Fruit fly (Drosophila melanogaster) whole organism, wandering third instar larva: Measurements from ENCODE around the gene HP6.

Experiments used
- Abd-B ChIP-seq: fragments of >200 bp; optimal IDR thresholded peaks from 2 replicates; lab custom pipeline; 2017; ENCODE audit warnings: missing biosample characterization, missing genetic modification characterization
- CG32264 ChIP-seq: fragments of 200-800 bp; sonication (Bioruptor generic); optimal IDR thresholded peaks from 2 replicates; lab custom pipeline; 2016; ENCODE audit warnings: missing biosample characterization, missing genetic modification characterization
- CrebA ChIP-seq: fragments of 200-800 bp; sonication (Bioruptor generic); optimal IDR thresholded peaks from 2 replicates; lab custom pipeline; 2016; ENCODE audit warnings: missing biosample characterization, mild to moderate bottlenecking, missing genetic modification characterization, borderline replicate concordance
- Dif ChIP-seq: fragments of 200-275, 200-300 bp; sonication (Bioruptor generic); optimal IDR thresholded peaks from 2 replicates; lab custom pipeline; 2018; ENCODE audit warnings: missing biosample characterization, missing genetic modification characterization; ENCODE audit not compliant: partially characterized antibody
- GATAd ChIP-seq: sonication (Bioruptor generic); optimal IDR thresholded peaks from 2 replicates; lab custom pipeline; 2016; ENCODE audit warnings: missing biosample characterization, missing genetic modification characterization
- Hr78 ChIP-seq: fragments of >200 bp; optimal IDR thresholded peaks from 2 replicates; lab custom pipeline; 2017; ENCODE audit warnings: missing biosample characterization, missing genetic modification characterization
- Hr83 ChIP-seq: fragments of 200-300 bp; sonication (Bioruptor generic); optimal IDR thresholded peaks from 2 replicates; lab custom pipeline; 2016; ENCODE audit warnings: missing biosample characterization, mild to moderate bottlenecking, missing genetic modification characterization, moderate library complexity; ENCODE audit not compliant: poor library complexity, severe bottlenecking
- Jra ChIP-seq: sonication (Bioruptor generic); optimal IDR thresholded peaks from 2 replicates; lab custom pipeline; 2016; ENCODE audit warnings: missing biosample characterization, missing genetic modification characterization
- Mio ChIP-seq: sonication (Bioruptor generic); optimal IDR thresholded peaks from 2 replicates; lab custom pipeline; 2016; ENCODE audit warnings: missing biosample characterization, missing genetic modification characterization
- Myc ChIP-seq: fragments of >200 bp; optimal IDR thresholded peaks from 2 replicates; lab custom pipeline; 2017
- N ChIP-seq: fragments of >200 bp; optimal IDR thresholded peaks from 2 replicates; lab custom pipeline; 2018; ENCODE audit warnings: missing biosample characterization, missing external identifiers, missing genetic modification characterization
- OdsH ChIP-seq: fragments of 200-800 bp; sonication (Bioruptor generic); optimal IDR thresholded peaks from 2 replicates; lab custom pipeline; 2016; ENCODE audit warnings: missing biosample characterization, mild to moderate bottlenecking, missing genetic modification characterization
- Rel ChIP-seq, 2 experiments: fragments of 200-800 bp; sonication (Bioruptor generic) in 1 of 2; optimal IDR thresholded peaks; 2 replicates in 1 of 2; 3 replicates in 1 of 2; lab custom pipeline; 2016 to 2019; ENCODE audit warnings: mild to moderate bottlenecking in 2 of 2, missing biosample characterization in 2 of 2, missing genetic modification characterization in 2 of 2, moderate library complexity in 1 of 2
- Sp1 ChIP-seq: fragments of 200-800 bp; sonication (Bioruptor generic); optimal IDR thresholded peaks from 3 replicates; lab custom pipeline; 2019; ENCODE audit warnings: missing biosample characterization, mild to moderate bottlenecking, missing genetic modification characterization, moderate library complexity
- Vsx2 ChIP-seq: fragments of 200-300, 225-300 bp; sonication (Bioruptor generic); optimal IDR thresholded peaks from 2 replicates; lab custom pipeline; 2018; ENCODE audit warnings: missing biosample characterization, missing genetic modification characterization; ENCODE audit not compliant: partially characterized antibody
- br ChIP-seq: fragments of 200-800 bp; sonication (Bioruptor generic); optimal IDR thresholded peaks from 2 replicates; lab custom pipeline; 2016; ENCODE audit warnings: missing biosample characterization, missing genetic modification characterization
- brk ChIP-seq: fragments of 200-800 bp; sonication (Bioruptor generic); optimal IDR thresholded peaks from 2 replicates; lab custom pipeline; 2016; ENCODE audit warnings: missing biosample characterization, mild to moderate bottlenecking, missing genetic modification characterization
- dl ChIP-seq, 2 experiments: fragments of 175-275, 200-275 bp in 1 of 2; fragments of 200-275 bp in 1 of 2; sonication (Bioruptor generic); optimal IDR thresholded peaks; lab custom pipeline; 2018; ENCODE audit warnings: mild to moderate bottlenecking in 2 of 2, missing biosample characterization in 2 of 2, missing genetic modification characterization in 2 of 2, moderate library complexity in 2 of 2; ENCODE audit not compliant: partially characterized antibody in 2 of 2, insufficient read depth in 1 of 2
- dmrt93B ChIP-seq: fragments of 200-800 bp; sonication (Bioruptor generic); optimal IDR thresholded peaks from 2 replicates; lab custom pipeline; 2018; ENCODE audit warnings: missing biosample characterization, mild to moderate bottlenecking, missing genetic modification characterization
- dsf ChIP-seq: sonication (Bioruptor generic); optimal IDR thresholded peaks from 2 replicates; lab custom pipeline; 2016; ENCODE audit warnings: missing biosample characterization, missing genetic modification characterization, borderline replicate concordance
- ey ChIP-seq: fragments of 200-800 bp; sonication (Bioruptor generic); optimal IDR thresholded peaks from 2 replicates; lab custom pipeline; 2016; ENCODE audit warnings: missing biosample characterization, missing genetic modification characterization
- fru ChIP-seq: fragments of 200-800 bp; sonication (Bioruptor generic); optimal IDR thresholded peaks from 3 replicates; lab custom pipeline; 2016; ENCODE audit warnings: missing biosample characterization, mild to moderate bottlenecking, missing genetic modification characterization
- h ChIP-seq: fragments of 200-800 bp; sonication (Bioruptor generic); optimal IDR thresholded peaks from 3 replicates; lab custom pipeline; 2016; ENCODE audit warnings: missing biosample characterization, mild to moderate bottlenecking, missing genetic modification characterization
- jim ChIP-seq: fragments of 175-275, 200-325 bp; sonication (Bioruptor generic); optimal IDR thresholded peaks from 2 replicates; lab custom pipeline; 2016; ENCODE audit warnings: missing biosample characterization, mild to moderate bottlenecking, missing genetic modification characterization
- lola ChIP-seq: fragments of >200 bp; optimal IDR thresholded peaks from 2 replicates; lab custom pipeline; 2017; ENCODE audit warnings: missing biosample characterization, missing genetic modification characterization
- pan ChIP-seq: fragments of >200 bp; optimal IDR thresholded peaks from 2 replicates; lab custom pipeline; 2017
- psq ChIP-seq: fragments of 200-800 bp; sonication (Bioruptor generic); optimal IDR thresholded peaks from 3 replicates; lab custom pipeline; 2017; ENCODE audit warnings: missing biosample characterization, mild to moderate bottlenecking, missing genetic modification characterization, moderate library complexity
- rgr ChIP-seq: fragments of 200-800 bp; sonication (Bioruptor generic); optimal IDR thresholded peaks from 3 replicates; lab custom pipeline; 2016; ENCODE audit warnings: missing biosample characterization, mild to moderate bottlenecking, missing genetic modification characterization
- sage ChIP-seq: fragments of 200-800 bp; sonication (Bioruptor generic); optimal IDR thresholded peaks from 2 replicates; lab custom pipeline; 2016; ENCODE audit warnings: missing biosample characterization, mild to moderate bottlenecking, missing genetic modification characterization
- sv ChIP-seq: fragments of 200-800 bp; sonication (Bioruptor generic); optimal IDR thresholded peaks from 3 replicates; lab custom pipeline; 2016; ENCODE audit warnings: missing biosample characterization, missing genetic modification characterization
- tai ChIP-seq: sonication (Bioruptor generic); optimal IDR thresholded peaks from 2 replicates; lab custom pipeline; 2016; ENCODE audit warnings: missing biosample characterization, missing genetic modification characterization
- usp ChIP-seq: fragments of >200 bp; optimal IDR thresholded peaks from 2 replicates; lab custom pipeline; 2017; ENCODE audit warnings: missing biosample characterization, missing genetic modification characterization
- woc ChIP-seq: sonication (Bioruptor generic); optimal IDR thresholded peaks from 2 replicates; lab custom pipeline; 2016; ENCODE audit warnings: missing biosample characterization, mild to moderate bottlenecking, missing genetic modification characterization

Gene HP6

DNA sequence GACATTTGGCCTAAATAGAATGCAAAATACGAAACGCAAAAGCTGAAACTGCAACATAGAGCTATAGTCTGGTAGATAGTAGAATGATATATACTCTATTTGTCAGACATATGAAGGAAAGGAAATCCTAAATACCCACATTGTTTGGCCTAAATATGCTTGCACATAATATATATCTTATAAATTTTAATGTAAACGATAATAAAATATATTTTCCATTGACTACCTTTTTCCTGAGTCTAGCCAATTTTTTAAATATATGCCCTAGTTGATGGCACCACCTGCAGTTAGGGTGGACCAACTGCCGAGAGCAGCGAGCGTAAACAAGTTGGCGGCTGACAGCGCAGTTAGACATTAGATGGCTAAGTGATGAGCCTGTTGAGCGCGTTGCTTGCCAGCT, 18.7 kb upstream of the HP6 start:
- TF ChIP-seq Abd-B (GFP tag; lab: Kevin White, UChicago), result no peak
- TF ChIP-seq Hr78, result no peak
- no peak for TF ChIP-seq CrebA (GFP tag; lab: Kevin White, UChicago)
- TF ChIP-seq Dif (GFP tag; lab: Kevin White, UChicago), result no peak
- no peak for TF ChIP-seq Mio (GFP tag; lab: Kevin White, UChicago)
- no peak for TF ChIP-seq rgr (GFP tag; lab: Kevin White, UChicago)
- TF ChIP-seq usp (GFP tag; lab: Kevin White, UChicago), result no peak

DNA sequence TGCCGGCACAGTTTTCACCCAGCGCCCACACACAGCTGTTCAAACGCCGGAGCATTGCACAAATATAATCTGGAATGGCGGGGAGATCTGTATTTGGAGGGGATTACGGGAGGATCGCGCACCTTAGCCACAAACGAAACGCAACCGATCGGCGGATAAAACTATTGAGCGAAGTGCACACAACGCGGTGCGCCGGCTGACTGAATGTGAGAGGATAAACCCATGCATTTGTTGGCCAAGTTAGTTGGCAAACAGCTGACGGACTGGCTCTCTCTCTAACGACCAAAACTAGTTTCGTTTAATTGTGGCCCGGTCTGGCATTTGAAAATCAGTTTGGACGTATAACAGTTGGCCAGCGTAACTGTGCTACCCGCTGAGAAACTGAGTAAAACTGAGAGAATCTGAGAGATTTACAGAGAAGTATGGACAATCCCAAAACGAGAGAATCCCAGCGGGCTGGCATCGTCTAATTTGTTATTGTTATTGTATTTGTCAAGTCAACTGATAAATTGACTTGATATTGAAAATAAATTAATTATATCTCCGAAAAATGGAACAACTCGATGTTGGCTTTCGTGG, 16.9 kb upstream of the HP6 start:
- TF ChIP-seq Mio (GFP tag; lab: Kevin White, UChicago) (no peak), brk (GFP tag; lab: Kevin White, UChicago) (no peak), GATAd (GFP tag; lab: Kevin White, UChicago) (no peak), Myc (lab: Kevin White, UChicago) (no peak), woc (no peak), tai (GFP tag; lab: Kevin White, UChicago) (no peak), sage (no peak), psq (GFP tag; lab: Kevin White, UChicago) (no peak), Hr78 (no peak)

dm6 chr2L:4591842-4592241, 13.8 kb upstream of the HP6 start:
- TF ChIP-seq Hr78, result no peak
- no peak for TF ChIP-seq OdsH (GFP tag; lab: Kevin White, UChicago)
- no peak for TF ChIP-seq Jra
- no peak for TF ChIP-seq N
- no peak for TF ChIP-seq Abd-B (GFP tag; lab: Kevin White, UChicago)
- no peak for TF ChIP-seq pan (lab: Kevin White, UChicago)
- TF ChIP-seq sage, result no peak
- no peak for TF ChIP-seq lola (GFP tag; lab: Kevin White, UChicago)
- TF ChIP-seq Hr83 (GFP tag; lab: Kevin White, UChicago), result peak; percentile 58
- TF ChIP-seq Myc (lab: Kevin White, UChicago), result no peak
- TF ChIP-seq dmrt93B (GFP tag; lab: Kevin White, UChicago), result no peak
- TF ChIP-seq CG32264 (GFP tag; lab: Kevin White, UChicago), result no peak
- peak; percentile 33 for TF ChIP-seq fru (GFP tag; lab: Kevin White, UChicago)
- TF ChIP-seq tai (GFP tag; lab: Kevin White, UChicago), result no peak
- no peak for TF ChIP-seq usp (GFP tag; lab: Kevin White, UChicago)
- TF ChIP-seq ey (GFP tag; lab: Kevin White, UChicago), result no peak
- peak; percentile 67 for TF ChIP-seq Dif (GFP tag; lab: Kevin White, UChicago)
- TF ChIP-seq dsf, result no peak
- TF ChIP-seq Vsx2 (GFP tag; lab: Kevin White, UChicago), result peak; percentile 36
- TF ChIP-seq woc, result no peak
- no peak for TF ChIP-seq Rel (GFP tag; optimal IDR thresholded peaks at IDR 0.05; lab: Kevin White, UChicago)
- TF ChIP-seq Rel (tag; optimal IDR thresholded peaks at IDR 0.05; lab: Kevin White, UChicago), result no peak
- TF ChIP-seq rgr (GFP tag; lab: Kevin White, UChicago), result no peak
- no peak for TF ChIP-seq Mio (GFP tag; lab: Kevin White, UChicago)
- TF ChIP-seq CrebA (GFP tag; lab: Kevin White, UChicago), result peak; percentile 11
- TF ChIP-seq brk (GFP tag; lab: Kevin White, UChicago), result no peak
- TF ChIP-seq dl (GFP tag; optimal IDR thresholded peaks at IDR 0.05; lab: Kevin White, UChicago; ENCODE audit: insufficient read depth in 1 of 2, partially characterized antibody in 2 of 2), result peak in 1 of 2 experiments; percentile 8
- TF ChIP-seq h, result peak; percentile 25
- TF ChIP-seq sv (GFP tag; lab: Kevin White, UChicago), result no peak
- no peak for TF ChIP-seq jim
- no peak for TF ChIP-seq br (GFP tag; lab: Kevin White, UChicago)
- peak; percentile 25 for TF ChIP-seq Sp1

DNA sequence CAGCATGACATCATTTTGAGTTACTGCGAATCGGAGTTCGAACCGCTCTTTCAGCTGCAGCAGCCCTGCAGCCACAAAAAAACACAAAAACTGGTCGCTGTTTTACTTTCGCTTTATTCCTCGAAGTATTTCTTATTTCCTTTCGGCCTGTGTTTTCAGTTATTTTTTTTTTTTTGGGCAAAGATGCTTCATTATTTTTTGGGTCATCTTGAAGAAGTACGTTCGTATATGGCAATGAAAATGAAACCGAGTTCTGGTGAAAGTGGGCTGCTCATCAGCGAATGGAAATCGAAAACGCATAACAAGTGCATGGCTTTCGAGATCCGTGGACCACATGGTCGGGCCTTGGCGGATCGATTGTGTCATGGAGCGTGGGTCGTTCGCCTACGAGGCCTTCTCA, 10.8 kb upstream of the HP6 start:
- TF ChIP-seq fru (GFP tag; lab: Kevin White, UChicago), result peak; percentile 89
- TF ChIP-seq Jra, result no peak
- no peak for TF ChIP-seq rgr (GFP tag; lab: Kevin White, UChicago)
- TF ChIP-seq sage, result peak; percentile 5
- peak; percentile 50 for TF ChIP-seq psq (GFP tag; lab: Kevin White, UChicago)
